Fruit fly (Drosophila melanogaster): ENCODE results near the gene CG13901.

CG13901 gene

dm6 chr3L:799837-800513 is 37.6 kb downstream of the CG13901 start (continued):
- TF ChIP-seq CG6854 (GFP tag; optimal IDR thresholded peaks at IDR 0.05): no peak
- TF ChIP-seq YL-1 (GFP tag; optimal IDR thresholded peaks at IDR 0.05): no peak
- 0 out of 2 replicates have a peak, but pooled peaks have one; percentile 6 for TF ChIP-seq sim (GFP tag; IDR thresholded peaks at IDR 0.05)
- peak; percentile 35 for TF ChIP-seq CG7839 (tag; optimal IDR thresholded peaks at IDR 0.05)
- no peak for TF ChIP-seq CG12236 (GFP tag; optimal IDR thresholded peaks at IDR 0.05)
- no peak for TF ChIP-seq CG2116 (GFP tag; optimal IDR thresholded peaks at IDR 0.05)
- TF ChIP-seq croc (GFP tag; conservative IDR thresholded peaks at IDR 0.05): peak; percentile 42; the same call in 2 of the 3 replicates
- TF ChIP-seq CG1603 (tag; optimal IDR thresholded peaks at IDR 0.05): peak; percentile 55
- TF ChIP-seq Ptx1 (GFP tag; IDR thresholded peaks at IDR 0.05): peak; percentile 49; the same call in 1 of the 2 replicates
- TF ChIP-seq CG9817 (tag; optimal IDR thresholded peaks at IDR 0.05): no peak
- TF ChIP-seq cas (GFP tag; IDR thresholded peaks at IDR 0.05): no peak
- peak in 1 of 2 experiments; percentile 11 for TF ChIP-seq dpn (GFP tag; optimal IDR thresholded peaks at IDR 0.05)
- no peak for TF ChIP-seq cad (GFP tag; optimal IDR thresholded peaks at IDR 0.05)
- no peak for TF ChIP-seq HLHmδ (GFP tag; optimal IDR thresholded peaks at IDR 0.05)
- TF ChIP-seq CG4360 (GFP tag; IDR thresholded peaks at IDR 0.05): no peak; the same call in 1 of the 2 replicates
- TF ChIP-seq CG32767 (GFP tag; IDR thresholded peaks at IDR 0.05): 0 out of 2 replicates have a peak, but pooled peaks have one; percentile 36
- TF ChIP-seq CHES-1-like (GFP tag; optimal IDR thresholded peaks at IDR 0.05): no peak
- no peak for TF ChIP-seq CG3838 (GFP tag; optimal IDR thresholded peaks at IDR 0.05)
- peak; percentile 44; the same call in 1 of the 2 replicates for TF ChIP-seq sob (GFP tag; IDR thresholded peaks at IDR 0.05)
- no peak for TF ChIP-seq Atf3 (GFP tag; optimal IDR thresholded peaks at IDR 0.05)
- TF ChIP-seq salm (tag; optimal IDR thresholded peaks at IDR 0.05): no peak
- peak; percentile 15 for TF ChIP-seq nom (GFP tag; optimal IDR thresholded peaks at IDR 0.05)
- TF ChIP-seq mirr (GFP tag; optimal IDR thresholded peaks at IDR 0.05): no peak
- TF ChIP-seq CG9437 (GFP tag; optimal IDR thresholded peaks at IDR 0.05): no peak
- TF ChIP-seq CG15073 (GFP tag; optimal IDR thresholded peaks at IDR 0.05): no peak
- no peak for TF ChIP-seq CG12071 (GFP tag; optimal IDR thresholded peaks at IDR 0.05)
- no peak for TF ChIP-seq Stat92E (GFP tag; optimal IDR thresholded peaks at IDR 0.05)
- TF ChIP-seq fd96Cb (tag; optimal IDR thresholded peaks at IDR 0.05): peak; percentile 45
- TF ChIP-seq Doc3 (GFP tag; IDR thresholded peaks at IDR 0.05; ENCODE audit: partially characterized antibody): no peak
- no peak for TF ChIP-seq Nf-YB (GFP tag; optimal IDR thresholded peaks at IDR 0.05)
- TF ChIP-seq Atf6 (GFP tag; IDR thresholded peaks at IDR 0.05): no peak
- TF ChIP-seq tll (GFP tag; optimal IDR thresholded peaks at IDR 0.05): no peak
- TF ChIP-seq CG16779 (GFP tag; IDR thresholded peaks at IDR 0.05): no peak
- TF ChIP-seq Awh (GFP tag; IDR thresholded peaks at IDR 0.05): peak; percentile 57
- TF ChIP-seq Atf-2 (GFP tag; optimal IDR thresholded peaks at IDR 0.05): no peak
- no peak for TF ChIP-seq ash1 (GFP tag; optimal IDR thresholded peaks at IDR 0.05)
- peak; percentile 9 to 30 for TF ChIP-seq chif (GFP tag; optimal IDR thresholded peaks at IDR 0.05)
- TF ChIP-seq gcm (GFP tag; optimal IDR thresholded peaks at IDR 0.05): no peak
- no peak for TF ChIP-seq HLH54F (GFP tag; optimal IDR thresholded peaks at IDR 0.05)
- TF ChIP-seq CG30020 (tag; optimal IDR thresholded peaks at IDR 0.05): no peak
- TF ChIP-seq inv (GFP tag; IDR thresholded peaks at IDR 0.05; ENCODE audit: partially characterized antibody): no peak
- TF ChIP-seq CG11560 (tag; IDR thresholded peaks at IDR 0.05): no peak
- no peak for TF ChIP-seq odd (GFP tag; optimal IDR thresholded peaks at IDR 0.05)
- no peak for TF ChIP-seq tio (GFP tag; optimal IDR thresholded peaks at IDR 0.05)
- no peak for TF ChIP-seq Lim3 (GFP tag; IDR thresholded peaks at IDR 0.05)
- TF ChIP-seq CG11695 (GFP tag; IDR thresholded peaks at IDR 0.05): no peak
- TF ChIP-seq dmrt99B (tag; optimal IDR thresholded peaks at IDR 0.05): peak; percentile 59
- TF ChIP-seq Mes4 (GFP tag; optimal IDR thresholded peaks at IDR 0.05): no peak
- TF ChIP-seq CG32532 (GFP tag; IDR thresholded peaks at IDR 0.05): no peak
- no peak for TF ChIP-seq CG9215 (GFP tag; IDR thresholded peaks at IDR 0.05)

All from whole organism, embryonic.